Worm (Caenorhabditis elegans) whole organism, early embryonic: ENCODE results near the gene sre-50.

Source experiments
- B0310.2 ChIP-seq: sonication (generic microtip); optimal IDR thresholded peaks from 2 replicates; lab custom pipeline; 2016; ENCODE audit warnings: mild to moderate bottlenecking, missing genetic modification characterization, missing compliant biosample characterization
- F13C5.2 ChIP-seq: sonication (generic microtip); optimal IDR thresholded peaks from 2 replicates; lab custom pipeline; 2017; ENCODE audit warnings: mild to moderate bottlenecking, missing genetic modification characterization, inconsistent platforms, missing compliant biosample characterization
- aly-1 ChIP-seq: sonication (generic microtip); optimal IDR thresholded peaks from 2 replicates; lab custom pipeline; 2016; ENCODE audit warnings: missing genetic modification characterization, missing compliant biosample characterization
- ama-1 ChIP-seq: fragments of 150-350 bp; optimal IDR thresholded peaks from 2 replicates; lab custom pipeline; 2014
- ceh-13 ChIP-seq: fragments of 200-800 bp; sonication (Bioruptor generic); optimal IDR thresholded peaks from 2 replicates; lab custom pipeline; 2018; ENCODE audit warnings: mild to moderate bottlenecking, missing genetic modification characterization, missing compliant biosample characterization
- ceh-36 ChIP-seq: sonication (generic microtip); optimal IDR thresholded peaks from 2 replicates; lab custom pipeline; 2016; ENCODE audit warnings: missing genetic modification characterization, inconsistent platforms, missing compliant biosample characterization
- ets-7 ChIP-seq: sonication (generic microtip); optimal IDR thresholded peaks from 2 replicates; lab custom pipeline; 2016; ENCODE audit warnings: missing genotype, missing genetic modification characterization, missing compliant biosample characterization
- flt-1 ChIP-seq: fragments of 200-800 bp; sonication (Bioruptor generic); IDR thresholded peaks from 2 replicates; pipeline ENCODE4 v1.3.6; 2022; ENCODE audit warnings: missing genetic modification characterization, missing compliant biosample characterization
- hmbx-1 ChIP-seq: sonication (generic microtip); optimal IDR thresholded peaks from 2 replicates; lab custom pipeline; 2016; ENCODE audit warnings: mild to moderate bottlenecking, missing genetic modification characterization, missing compliant biosample characterization
- hmg-4 ChIP-seq: fragments of 200-800 bp; sonication (Bioruptor generic); optimal IDR thresholded peaks from 2 replicates; lab custom pipeline; 2018; ENCODE audit warnings: mild to moderate bottlenecking, missing genetic modification characterization, missing compliant biosample characterization
- hnd-1 ChIP-seq: sonication (generic microtip); optimal IDR thresholded peaks from 2 replicates; lab custom pipeline; 2016; ENCODE audit warnings: missing genetic modification characterization, missing compliant biosample characterization
- pes-1 ChIP-seq: fragments of 200-800 bp; sonication (Bioruptor generic); IDR thresholded peaks from 2 replicates; pipeline ENCODE4 v1.3.6; 2022; ENCODE audit warnings: missing genetic modification reagents, missing genetic modification characterization, missing compliant biosample characterization
- scrt-1 ChIP-seq: fragments of 200-800 bp; sonication (Bioruptor generic); IDR thresholded peaks from 2 replicates; pipeline ENCODE4 v1.3.6; 2022; ENCODE audit warnings: missing genetic modification characterization, missing compliant biosample characterization
- sea-1 ChIP-seq: fragments of 200-800 bp; sonication (Bioruptor generic); conservative IDR thresholded peaks from 2 replicates; pipeline ENCODE4 v1.3.6; 2022; ENCODE audit warnings: missing genetic modification characterization, missing compliant biosample characterization
- tbx-11 ChIP-seq: fragments of 200-800 bp; sonication (Bioruptor generic); IDR thresholded peaks from 2 replicates; pipeline ENCODE4 v1.3.6; 2022; ENCODE audit warnings: missing genetic modification characterization, missing compliant biosample characterization
- tbx-37 ChIP-seq: fragments of 200-800 bp; sonication (Bioruptor generic); conservative IDR thresholded peaks from 2 replicates; pipeline ENCODE4 v1.3.6; 2022; ENCODE audit warnings: missing genetic modification reagents, missing genetic modification characterization, missing compliant biosample characterization
- tra-4 ChIP-seq: sonication (generic microtip); optimal IDR thresholded peaks from 2 replicates; lab custom pipeline; 2017; ENCODE audit warnings: missing genetic modification characterization, missing compliant biosample characterization

sre-50 gene

DNA sequence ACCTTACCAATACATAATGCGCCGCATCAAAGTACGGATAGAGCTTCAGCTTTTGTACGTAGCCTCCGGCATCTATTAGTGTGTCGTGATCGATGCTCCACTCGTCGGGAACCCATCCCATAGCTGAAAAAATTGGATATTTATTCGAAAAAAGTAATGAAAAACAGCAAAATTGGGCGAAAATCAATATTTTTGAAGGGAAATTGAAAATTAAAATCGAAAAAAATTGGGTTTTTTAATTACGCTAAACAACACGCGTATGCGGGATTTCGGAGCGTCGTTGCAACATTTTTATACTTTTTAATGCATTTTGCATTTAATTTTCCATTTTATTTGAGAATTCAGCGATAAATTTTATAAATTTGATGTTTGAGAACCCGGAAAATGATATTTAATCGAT, 24.1 kb upstream of the sre-50 start, which contains the start of the genes tric-1B.2 and Y57A10A.29:
TSS of gene tric-1B.2 (minus strand) at position 129 of the 400 bp plus-strand sequence.
TSS of gene Y57A10A.29 (plus strand) at position 303 of the 400 bp plus-strand sequence.
- TF ChIP-seq ceh-36 (no peak), F13C5.2 (tag; lab: Kevin White, UChicago) (no peak), ama-1 (lab: Kevin White, UChicago) (no peak), hmg-4 (GFP tag; lab: Kevin White, UChicago) (no peak), flt-1 (GFP tag; lab: Robert Waterston, UW) (no peak), tbx-37 (GFP tag; lab: Robert Waterston, UW) (no peak), hnd-1 (tag; lab: Kevin White, UChicago) (no peak), scrt-1 (GFP tag; lab: Robert Waterston, UW) (no peak), B0310.2 (tag; lab: Kevin White, UChicago) (no peak), tra-4 (tag; lab: Kevin White, UChicago) (no peak), ceh-13 (no peak), aly-1 (tag; lab: Kevin White, UChicago) (no peak), pes-1 (GFP tag; lab: Robert Waterston, UW) (no peak), hmbx-1 (tag; lab: Kevin White, UChicago) (no peak), tbx-11 (GFP tag; lab: Robert Waterston, UW) (no peak), sea-1 (GFP tag; lab: Robert Waterston, UW) (no peak), ets-7 (tag; lab: Kevin White, UChicago) (no peak)

DNA sequence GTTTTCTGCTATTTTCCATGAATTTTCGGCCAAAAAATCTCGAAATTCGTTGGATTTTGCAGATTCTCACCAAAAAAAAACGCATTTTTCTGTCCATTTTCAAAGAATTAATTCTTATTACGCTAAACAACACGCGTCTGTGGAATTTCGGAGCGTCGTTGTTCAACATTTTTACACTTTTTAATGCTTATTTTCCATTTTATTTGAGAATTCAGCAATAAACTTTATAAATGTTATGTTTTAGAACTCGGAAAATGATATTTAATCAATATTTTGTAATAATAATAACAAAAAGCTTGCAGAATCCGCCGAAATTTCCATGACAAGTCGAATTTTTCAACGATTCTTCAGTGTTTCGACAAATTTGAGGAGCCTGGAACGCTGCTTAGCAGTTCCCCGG, 23.0 kb upstream of the sre-50 start, which contains the start of gene ife-5:
TSS of gene ife-5 (plus strand) at position 301 of the 400 bp plus-strand sequence.
- TF ChIP-seq F13C5.2 (tag; lab: Kevin White, UChicago) (no peak), sea-1 (GFP tag; lab: Robert Waterston, UW) (no peak), flt-1 (GFP tag; lab: Robert Waterston, UW) (no peak), ceh-13 (no peak), ama-1 (lab: Kevin White, UChicago) (no peak), ets-7 (tag; lab: Kevin White, UChicago) (no peak), B0310.2 (tag; lab: Kevin White, UChicago) (no peak), tra-4 (tag; lab: Kevin White, UChicago) (no peak)

DNA sequence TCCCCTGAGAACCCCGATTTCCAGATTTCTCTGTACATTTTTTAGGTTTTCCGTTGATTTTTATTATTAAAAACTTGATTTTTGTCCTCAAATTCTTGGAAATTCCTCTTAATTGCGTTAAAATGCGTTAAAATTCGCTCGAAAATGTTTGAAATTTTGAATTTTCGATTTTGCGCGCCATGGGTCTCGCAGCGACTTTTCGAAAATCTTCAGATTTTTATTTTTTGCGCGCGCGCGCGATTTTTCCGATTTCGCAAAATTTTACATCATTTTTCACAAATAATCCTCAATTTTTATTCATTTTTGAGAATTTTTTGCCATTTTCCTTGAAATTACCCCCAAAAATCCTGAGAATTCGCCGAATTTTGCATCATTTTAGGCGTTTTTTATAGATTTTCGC, 19.3 kb upstream of the sre-50 start:
- TF ChIP-seq ceh-13 = no peak
- TF ChIP-seq hmg-4 (GFP tag; lab: Kevin White, UChicago) = no peak
- no peak for TF ChIP-seq ceh-36
- TF ChIP-seq tra-4 (tag; lab: Kevin White, UChicago) = no peak
- no peak for TF ChIP-seq ama-1 (lab: Kevin White, UChicago)
- no peak for TF ChIP-seq tbx-37 (GFP tag; lab: Robert Waterston, UW)
- TF ChIP-seq hmbx-1 (tag; lab: Kevin White, UChicago) = no peak
- TF ChIP-seq pes-1 (GFP tag; lab: Robert Waterston, UW) = no peak
- TF ChIP-seq flt-1 (GFP tag; lab: Robert Waterston, UW) = no peak
- no peak for TF ChIP-seq scrt-1 (GFP tag; lab: Robert Waterston, UW)
- no peak for TF ChIP-seq ets-7 (tag; lab: Kevin White, UChicago)
- no peak for TF ChIP-seq aly-1 (tag; lab: Kevin White, UChicago)
- no peak for TF ChIP-seq hnd-1 (tag; lab: Kevin White, UChicago)
- TF ChIP-seq sea-1 (GFP tag; lab: Robert Waterston, UW) = no peak
- no peak for TF ChIP-seq B0310.2 (tag; lab: Kevin White, UChicago)

DNA sequence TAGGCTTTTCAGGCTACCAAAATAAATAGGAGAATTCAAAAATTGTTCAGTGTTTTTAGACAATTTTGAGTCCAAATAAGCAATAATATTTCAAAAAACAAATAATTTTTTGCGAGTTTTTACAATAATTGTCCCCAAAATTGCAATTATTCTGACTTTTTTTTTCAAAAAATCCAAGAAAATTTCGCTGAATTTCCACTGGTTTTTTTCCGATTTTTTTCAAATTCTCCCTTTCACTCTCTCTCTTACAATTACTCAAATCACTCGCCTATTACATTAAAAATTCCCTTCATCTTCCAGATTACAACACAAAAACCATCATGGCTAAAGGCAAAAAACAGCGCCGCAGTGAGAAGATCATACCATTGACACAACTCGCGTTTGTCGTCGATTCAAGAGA, 14.2 kb upstream of the sre-50 start, which contains the start of gene Y57A10A.31:
TSS of gene Y57A10A.31 (plus strand) at position 301 of the 400 bp plus-strand sequence.
- TF ChIP-seq tbx-11 (GFP tag; lab: Robert Waterston, UW) (no peak), sea-1 (GFP tag; lab: Robert Waterston, UW) (no peak), flt-1 (GFP tag; lab: Robert Waterston, UW) (no peak), ceh-36 (no peak), ets-7 (tag; lab: Kevin White, UChicago) (no peak), scrt-1 (GFP tag; lab: Robert Waterston, UW) (no peak), ama-1 (lab: Kevin White, UChicago) (no peak), hmbx-1 (tag; lab: Kevin White, UChicago) (no peak), B0310.2 (tag; lab: Kevin White, UChicago) (no peak), pes-1 (GFP tag; lab: Robert Waterston, UW) (no peak), aly-1 (tag; lab: Kevin White, UChicago) (no peak), hmg-4 (GFP tag; lab: Kevin White, UChicago) (no peak), tbx-37 (GFP tag; lab: Robert Waterston, UW) (no peak), tra-4 (tag; lab: Kevin White, UChicago) (no peak), hnd-1 (tag; lab: Kevin White, UChicago) (no peak), ceh-13 (no peak)

DNA sequence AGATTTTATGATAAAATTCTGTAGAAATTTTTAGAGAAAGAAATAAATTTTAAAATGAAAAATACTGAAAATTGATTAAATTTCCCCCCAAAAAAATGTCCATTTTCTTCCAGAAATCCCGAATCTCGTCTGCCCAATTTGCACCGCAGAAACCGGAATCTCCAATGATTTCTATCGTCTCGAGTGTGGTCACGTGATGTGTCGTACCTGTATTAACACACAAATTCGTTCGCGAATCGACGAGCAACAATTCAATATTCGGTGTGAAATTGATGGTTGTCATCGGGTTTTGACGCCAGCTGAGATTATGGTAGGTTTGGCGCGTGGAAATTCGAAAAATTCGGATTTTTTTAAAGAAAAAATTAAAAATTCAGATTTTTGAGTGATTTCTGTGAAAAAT, 6.7 kb upstream of the sre-50 start:
- TF ChIP-seq sea-1 (GFP tag; lab: Robert Waterston, UW) (no peak), scrt-1 (GFP tag; lab: Robert Waterston, UW) (no peak), ceh-36 (no peak), tra-4 (tag; lab: Kevin White, UChicago) (no peak), B0310.2 (tag; lab: Kevin White, UChicago) (no peak), ceh-13 (no peak), tbx-11 (GFP tag; lab: Robert Waterston, UW) (no peak), ama-1 (lab: Kevin White, UChicago) (no peak), aly-1 (tag; lab: Kevin White, UChicago) (no peak), F13C5.2 (tag; lab: Kevin White, UChicago) (no peak), ets-7 (tag; lab: Kevin White, UChicago) (no peak), tbx-37 (GFP tag; lab: Robert Waterston, UW) (no peak), hmbx-1 (tag; lab: Kevin White, UChicago) (no peak), pes-1 (GFP tag; lab: Robert Waterston, UW) (no peak), hmg-4 (GFP tag; lab: Kevin White, UChicago) (no peak)

DNA sequence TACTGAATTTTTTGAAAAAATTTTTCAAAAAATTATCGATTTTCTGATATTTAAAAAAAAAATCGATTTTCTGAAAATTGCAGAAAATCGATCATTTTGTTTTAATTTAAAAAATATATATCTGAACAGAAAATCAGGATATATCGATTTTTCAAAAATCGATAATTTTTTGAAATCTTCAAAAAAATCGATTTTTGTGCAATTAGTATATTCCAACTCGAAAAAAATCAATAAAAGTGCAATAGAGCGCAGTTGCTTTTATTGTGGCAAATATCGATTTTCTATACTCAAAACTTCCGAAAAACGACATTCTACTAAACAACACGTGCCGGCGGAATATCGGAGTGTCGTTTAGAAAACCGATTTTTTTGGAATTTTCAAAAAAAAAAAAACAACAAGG, 2.6 kb upstream of the sre-50 start:
- TF ChIP-seq ets-7 (tag; lab: Kevin White, UChicago) (no peak), ama-1 (lab: Kevin White, UChicago) (no peak), hmg-4 (GFP tag; lab: Kevin White, UChicago) (no peak), hnd-1 (tag; lab: Kevin White, UChicago) (no peak), tbx-37 (GFP tag; lab: Robert Waterston, UW) (no peak), sea-1 (GFP tag; lab: Robert Waterston, UW) (no peak), pes-1 (GFP tag; lab: Robert Waterston, UW) (no peak), ceh-13 (no peak), F13C5.2 (tag; lab: Kevin White, UChicago) (no peak), tbx-11 (GFP tag; lab: Robert Waterston, UW) (no peak), flt-1 (GFP tag; lab: Robert Waterston, UW) (no peak), tra-4 (tag; lab: Kevin White, UChicago) (no peak), B0310.2 (tag; lab: Kevin White, UChicago) (no peak), hmbx-1 (tag; lab: Kevin White, UChicago) (no peak), ceh-36 (no peak), aly-1 (tag; lab: Kevin White, UChicago) (no peak), scrt-1 (GFP tag; lab: Robert Waterston, UW) (no peak)
